Fruit fly (Drosophila melanogaster) whole organism, pupa: ENCODE measurements around the gene CG4382.

ENCODE experiments used
- CG10348 ChIP-seq: fragments of 200-800 bp; sonication (Bioruptor generic); IDR thresholded peaks from 2 replicates; pipeline ENCODE4 v1.3.6; 2022; ENCODE audit warnings: missing biosample characterization, missing genetic modification characterization
- CG13204 ChIP-seq: fragments of 200-800 bp; sonication (Bioruptor generic); optimal IDR thresholded peaks from 2 replicates; lab custom pipeline; 2018; ENCODE audit warnings: missing biosample characterization, mild to moderate bottlenecking, missing genetic modification characterization, moderate library complexity
- CG14655 ChIP-seq: fragments of 200-800 bp; sonication (Bioruptor generic); optimal IDR thresholded peaks from 3 replicates; lab custom pipeline; 2017; ENCODE audit warnings: mild to moderate bottlenecking, missing biosample characterization, missing genetic modification reagents, missing genetic modification characterization
- CG15710 ChIP-seq: fragments of 200-800 bp; sonication (Bioruptor generic); optimal IDR thresholded peaks from 2 replicates; lab custom pipeline; 2018; ENCODE audit warnings: missing biosample characterization, mild to moderate bottlenecking, missing genetic modification characterization, moderate library complexity
- CG32121 ChIP-seq: fragments of 200-800 bp; sonication (Bioruptor generic); IDR thresholded peaks from 2 replicates; pipeline ENCODE4 v1.3.6; 2022; ENCODE audit warnings: missing biosample characterization, missing genetic modification characterization
- CG34367 ChIP-seq: fragments of 200-800 bp; sonication (Bioruptor generic); optimal IDR thresholded peaks from 2 replicates; lab custom pipeline; 2018; ENCODE audit warnings: missing biosample characterization, mild to moderate bottlenecking, missing genetic modification characterization
- CG9948 ChIP-seq: fragments of 200-800 bp; sonication (Bioruptor generic); optimal IDR thresholded peaks from 2 replicates; lab custom pipeline; 2018; ENCODE audit warnings: missing biosample characterization, mild to moderate bottlenecking, missing genetic modification characterization, moderate library complexity
- Pif1A ChIP-seq: fragments of 200-800 bp; sonication (Bioruptor generic); optimal IDR thresholded peaks from 3 replicates; lab custom pipeline; 2016; ENCODE audit warnings: missing biosample characterization, missing genetic modification characterization

DNA sequence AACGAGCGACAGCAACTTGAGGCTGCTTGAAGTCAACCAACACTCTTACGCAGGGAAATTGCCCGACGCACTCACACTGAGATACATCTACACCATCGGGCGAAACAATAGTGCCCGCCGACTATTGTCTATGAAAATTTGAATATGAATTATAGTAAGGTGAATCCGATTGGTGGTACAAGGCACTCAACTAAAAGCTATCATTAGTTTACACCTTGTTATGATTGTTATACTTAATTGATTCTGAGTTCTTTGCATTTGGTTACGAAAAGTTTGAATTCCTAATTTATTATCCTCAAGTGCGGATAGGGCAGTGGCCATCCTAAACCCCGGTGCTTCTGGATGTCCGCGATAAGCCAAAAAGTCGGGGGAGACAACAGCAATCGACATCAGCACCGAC lies 38.0 kb downstream of the CG4382 start:
- TF ChIP-seq Pif1A (GFP tag; lab: Kevin White, UChicago) (no peak), CG34367 (no peak), CG10348 (GFP tag; lab: Robert Waterston, UW) (no peak), CG13204 (no peak), CG9948 (no peak), CG14655 (GFP tag; lab: Kevin White, UChicago) (no peak), CG15710 (tag; lab: Kevin White, UChicago) (no peak), CG32121 (GFP tag; lab: Robert Waterston, UW) (no peak)
